Fruit fly (Drosophila melanogaster) whole organism, embryonic: ENCODE results near the gene SkpA.

Source experiments
- Adf1 ChIP-seq: fragments of 200-800 bp; sonication (Bioruptor generic); IDR thresholded peaks from 2 replicates; pipeline ENCODE4 v1.3.6; 2022; ENCODE audit warnings: missing biosample characterization, missing genetic modification characterization
- Aef1 ChIP-seq: fragments of 200-800 bp; sonication (Bioruptor generic); IDR thresholded peaks from 3 replicates; pipeline ENCODE4 v1.3.6; 2022; ENCODE audit warnings: missing biosample characterization, missing genetic modification characterization
- CG14965 ChIP-seq: fragments of 200-800 bp; sonication (Bioruptor generic); optimal IDR thresholded peaks from 2 replicates; lab custom pipeline; 2016; ENCODE audit warnings: missing biosample characterization, missing genetic modification characterization, borderline replicate concordance
- CG15479 ChIP-seq: fragments of 200-800 bp; sonication (Bioruptor generic); optimal IDR thresholded peaks from 3 replicates; lab custom pipeline; 2019; ENCODE audit warnings: missing biosample characterization, mild to moderate bottlenecking, missing genetic modification characterization, moderate library complexity
- CG18476 ChIP-seq: fragments of 200-800 bp; sonication (Bioruptor generic); optimal IDR thresholded peaks from 2 replicates; lab custom pipeline; 2016; ENCODE audit warnings: missing biosample characterization, mild to moderate bottlenecking, missing genetic modification characterization
- CG2129 ChIP-seq: fragments of 200-800 bp; sonication (Bioruptor generic); IDR thresholded peaks from 2 replicates; pipeline ENCODE4 v1.3.6; 2022; ENCODE audit warnings: missing biosample characterization, missing genetic modification characterization; ENCODE audit not compliant: partially characterized antibody
- CG2875 ChIP-seq: fragments of 200-800 bp; sonication (Bioruptor generic); optimal IDR thresholded peaks from 2 replicates; lab custom pipeline; 2017; ENCODE audit warnings: missing biosample characterization, mild to moderate bottlenecking, missing genetic modification characterization, missing genetic modification reagents
- CG3407 ChIP-seq: fragments of 200-800 bp; sonication (Bioruptor generic); optimal IDR thresholded peaks from 2 replicates; lab custom pipeline; 2018; ENCODE audit warnings: missing biosample characterization, mild to moderate bottlenecking, missing genetic modification characterization
- CG34376 ChIP-seq: fragments of 200-800 bp; sonication (Bioruptor generic); optimal IDR thresholded peaks from 2 replicates; lab custom pipeline; 2018; ENCODE audit warnings: missing biosample characterization, mild to moderate bottlenecking, missing genetic modification characterization
- CG3995 ChIP-seq: fragments of 200-800 bp; sonication (Bioruptor generic); optimal IDR thresholded peaks from 3 replicates; lab custom pipeline; 2016; ENCODE audit warnings: missing biosample characterization, missing genetic modification characterization
- CG4360 ChIP-seq: fragments of 200-800 bp; sonication (Bioruptor generic); IDR thresholded peaks from 2 replicates; pipeline ENCODE4 v1.3.6; 2022; ENCODE audit warnings: missing biosample characterization, missing genetic modification characterization
- CG4730 ChIP-seq: fragments of 200-800 bp; sonication (Bioruptor generic); IDR thresholded peaks from 2 replicates; pipeline ENCODE4 v1.3.6; 2022; ENCODE audit warnings: missing biosample characterization, missing genetic modification characterization
- CG7745 ChIP-seq: fragments of 200-800 bp; sonication (Bioruptor generic); optimal IDR thresholded peaks from 2 replicates; lab custom pipeline; 2018; ENCODE audit warnings: missing biosample characterization, mild to moderate bottlenecking, missing genetic modification characterization, moderate library complexity
- CG8478 ChIP-seq: fragments of >200 bp; optimal IDR thresholded peaks from 2 replicates; lab custom pipeline; 2018
- CG8924 ChIP-seq: fragments of 200-800 bp; optimal IDR thresholded peaks from 3 replicates; lab custom pipeline; 2019; ENCODE audit warnings: missing biosample characterization, mild to moderate bottlenecking, missing genetic modification characterization, moderate library complexity
- Camta ChIP-seq: fragments of 200-800 bp; sonication (Bioruptor generic); optimal IDR thresholded peaks from 2 replicates; lab custom pipeline; 2016; ENCODE audit warnings: missing biosample characterization, missing genetic modification characterization
- Drgx ChIP-seq: fragments of 200-800 bp; sonication (Bioruptor generic); IDR thresholded peaks from 2 replicates; pipeline ENCODE4 v1.3.6; 2022; ENCODE audit warnings: missing biosample characterization, missing genetic modification characterization
- ERR ChIP-seq: fragments of 200-800 bp; sonication (Bioruptor generic); optimal IDR thresholded peaks from 2 replicates; lab custom pipeline; 2016; ENCODE audit warnings: missing biosample characterization, missing genetic modification characterization
- HLH54F ChIP-seq: fragments of 200-800 bp; sonication (Bioruptor generic); optimal IDR thresholded peaks from 3 replicates; lab custom pipeline; 2016; ENCODE audit warnings: missing biosample characterization, missing genetic modification characterization
- Oaz ChIP-seq: fragments of 200-800 bp; sonication (Bioruptor generic); IDR thresholded peaks from 2 replicates; pipeline ENCODE4 v1.3.6; 2022; ENCODE audit warnings: missing biosample characterization, missing genetic modification characterization
- Pdp1 ChIP-seq, 2 experiments: fragments of 200-800 bp; sonication (Bioruptor generic); optimal IDR thresholded peaks; 3 replicates each; lab custom pipeline; 2016; ENCODE audit warnings: missing biosample characterization in 2 of 2, missing genetic modification characterization in 2 of 2, mild to moderate bottlenecking in 1 of 2, moderate library complexity in 1 of 2
- Ravus ChIP-seq: fragments of 200-800 bp; sonication (Bioruptor generic); IDR thresholded peaks from 2 replicates; pipeline ENCODE4 v1.3.6; 2022; ENCODE audit warnings: missing biosample characterization, missing genetic modification characterization
- Sin3A ChIP-seq: fragments of >200 bp; optimal IDR thresholded peaks from 2 replicates; lab custom pipeline; 2018
- Spps ChIP-seq: fragments of 200-800 bp; sonication (Bioruptor generic); optimal IDR thresholded peaks from 2 replicates; lab custom pipeline; 2018; ENCODE audit warnings: missing biosample characterization, mild to moderate bottlenecking, missing genetic modification characterization
- Sry-β ChIP-seq: fragments of 200-800 bp; sonication (Bioruptor generic); optimal IDR thresholded peaks from 2 replicates; lab custom pipeline; 2018; ENCODE audit warnings: missing biosample characterization, mild to moderate bottlenecking, missing genetic modification characterization, moderate library complexity
- TFAM ChIP-seq: fragments of 200-800 bp; sonication (Bioruptor generic); optimal IDR thresholded peaks from 2 replicates; lab custom pipeline; 2017; ENCODE audit warnings: missing biosample characterization, missing genetic modification characterization, inconsistent platforms
- Tbp ChIP-seq: fragments of >200 bp; optimal IDR thresholded peaks from 2 replicates; lab custom pipeline; 2018; ENCODE audit warnings: missing biosample characterization, missing genetic modification characterization
- Trl ChIP-seq, 3 experiments: fragments of >200 bp in 2 of 3; fragments of 200-800 bp in 1 of 3; sonication (Bioruptor generic) in 1 of 3; optimal IDR thresholded peaks; 2 replicates in 1 of 3; 3 replicates in 2 of 3; lab custom pipeline; 2016 to 2017; ENCODE audit warnings: missing biosample characterization in 1 of 3, missing genetic modification characterization in 1 of 3
- ac ChIP-seq: fragments of 200-800 bp; sonication (Bioruptor generic); optimal IDR thresholded peaks from 3 replicates; lab custom pipeline; 2017; ENCODE audit warnings: missing biosample characterization, mild to moderate bottlenecking, missing genetic modification characterization
- cg ChIP-seq: fragments of 200-800 bp; sonication (Bioruptor generic); optimal IDR thresholded peaks from 3 replicates; lab custom pipeline; 2019; ENCODE audit warnings: missing biosample characterization, mild to moderate bottlenecking, missing genetic modification characterization, moderate library complexity
- chinmo ChIP-seq: fragments of 200-800 bp; sonication (Bioruptor generic); IDR thresholded peaks from 4 replicates; pipeline ENCODE4 v1.3.6; 2022; ENCODE audit warnings: missing biosample characterization, missing genetic modification characterization; ENCODE audit not compliant: partially characterized antibody
- chm ChIP-seq: fragments of 200-800 bp; sonication (Bioruptor generic); IDR thresholded peaks from 2 replicates; pipeline ENCODE4 v1.3.6; 2022; ENCODE audit warnings: missing biosample characterization, missing genetic modification characterization
- cwo ChIP-seq: fragments of 200-800 bp; sonication (Bioruptor generic); optimal IDR thresholded peaks from 3 replicates; lab custom pipeline; 2017; ENCODE audit warnings: missing biosample characterization, missing genetic modification characterization, mild to moderate bottlenecking, moderate library complexity, missing genetic modification reagents
- disco-r ChIP-seq: fragments of 200-800 bp; sonication (Bioruptor generic); optimal IDR thresholded peaks from 2 replicates; lab custom pipeline; 2016; ENCODE audit warnings: missing biosample characterization, missing genetic modification characterization
- ewg ChIP-seq: fragments of 200-800 bp; sonication (Bioruptor generic); optimal IDR thresholded peaks from 3 replicates; lab custom pipeline; 2017; ENCODE audit warnings: mild to moderate bottlenecking, missing biosample characterization, missing genetic modification reagents, missing genetic modification characterization
- ken ChIP-seq: fragments of 200-800 bp; sonication (Bioruptor generic); IDR thresholded peaks from 3 replicates; pipeline ENCODE4 v1.3.6; 2022; ENCODE audit warnings: missing biosample characterization, missing genetic modification characterization
- nerfin-1 ChIP-seq: fragments of 200-800 bp; sonication (Bioruptor generic); optimal IDR thresholded peaks from 3 replicates; lab custom pipeline; 2019; ENCODE audit warnings: missing biosample characterization, mild to moderate bottlenecking, missing genetic modification characterization, moderate library complexity
- nom ChIP-seq: fragments of 200-800 bp; sonication (Bioruptor generic); optimal IDR thresholded peaks from 2 replicates; lab custom pipeline; 2017; ENCODE audit warnings: missing biosample characterization, missing genetic modification characterization, mild to moderate bottlenecking, moderate library complexity, missing genetic modification reagents
- pros ChIP-seq: fragments of 200-800 bp; sonication (Bioruptor generic); optimal IDR thresholded peaks from 3 replicates; lab custom pipeline; 2019; ENCODE audit warnings: missing biosample characterization, mild to moderate bottlenecking, missing genetic modification characterization, moderate library complexity
- psq ChIP-seq: fragments of 200-800 bp; sonication (Bioruptor generic); optimal IDR thresholded peaks from 2 replicates; lab custom pipeline; 2017; ENCODE audit warnings: missing biosample characterization, missing genetic modification characterization
- pum ChIP-seq: fragments of 200-800 bp; sonication (Bioruptor generic); optimal IDR thresholded peaks from 2 replicates; lab custom pipeline; 2016; ENCODE audit warnings: missing biosample characterization, missing genetic modification characterization
- sens ChIP-seq: fragments of 200-800 bp; sonication (Bioruptor generic); peaks from one replicate; lab custom pipeline; 2016; ENCODE audit warnings: missing biosample characterization, missing genetic modification characterization
- sim ChIP-seq: fragments of 200-800 bp; sonication (Bioruptor generic); IDR thresholded peaks from 2 replicates; pipeline ENCODE4 v1.3.6; 2022; ENCODE audit warnings: missing biosample characterization, missing genetic modification characterization
- sqz ChIP-seq: fragments of 200-800 bp; sonication (Bioruptor generic); optimal IDR thresholded peaks from 3 replicates; lab custom pipeline; 2018; ENCODE audit warnings: missing biosample characterization, mild to moderate bottlenecking, missing genetic modification characterization
- sr ChIP-seq: fragments of 200-800 bp; sonication (Bioruptor generic); IDR thresholded peaks from 3 replicates; pipeline ENCODE4 v1.3.6; 2022; ENCODE audit warnings: missing biosample characterization, missing genetic modification characterization
- tgo ChIP-seq: fragments of 200-800 bp; sonication (Bioruptor generic); IDR thresholded peaks from 3 replicates; pipeline ENCODE4 v1.3.6; 2022; ENCODE audit warnings: missing biosample characterization, missing genetic modification characterization
- zf30C ChIP-seq: fragments of 200-800 bp; sonication (Bioruptor generic); optimal IDR thresholded peaks from 3 replicates; lab custom pipeline; 2018; ENCODE audit warnings: missing biosample characterization, mild to moderate bottlenecking, missing genetic modification characterization
- zfh1 ChIP-seq: fragments of 200-800 bp; sonication (Bioruptor generic); IDR thresholded peaks from 3 replicates; pipeline ENCODE4 v1.3.6; 2022; ENCODE audit warnings: missing biosample characterization, missing genetic modification characterization

The SkpA gene

dm6 chrX:686437-686972 lies 30.6 kb downstream of the SkpA start, which contains the start of gene sdk (continued):
- peak; percentile 79 for TF ChIP-seq Aef1 (GFP tag; lab: Robert Waterston, UW)
- TF ChIP-seq ERR (GFP tag; lab: Kevin White, UChicago) = peak; percentile 88
- peak; percentile 89 for TF ChIP-seq CG8924
- peak; percentile 64; the same call in 1 of the 2 replicates for TF ChIP-seq sim (GFP tag; lab: Robert Waterston, UW)
- peak; percentile 80 for TF ChIP-seq CG18476 (GFP tag; lab: Kevin White, UChicago)
- TF ChIP-seq CG3995 = peak; percentile 34
- no peak for TF ChIP-seq Tbp (GFP tag; lab: Kevin White, UChicago)
- peak; percentile 79 for TF ChIP-seq chm (GFP tag; lab: Robert Waterston, UW)
- peak; percentile 90 for TF ChIP-seq ewg (GFP tag; lab: Kevin White, UChicago)
- peak; percentile 80 for TF ChIP-seq ken (GFP tag; lab: Robert Waterston, UW)
- peak; percentile 91 for TF ChIP-seq cwo

dm6 chrX:687330-688078 lies 31.6 kb downstream of the SkpA start:
- no peak for TF ChIP-seq CG34376 (GFP tag; lab: Kevin White, UChicago)
- no peak for TF ChIP-seq TFAM (GFP tag; lab: Kevin White, UChicago)
- TF ChIP-seq Adf1 (GFP tag; lab: Robert Waterston, UW) = peak; percentile 93
- no peak for TF ChIP-seq CG2875 (GFP tag; lab: Kevin White, UChicago)
- TF ChIP-seq CG15479 (GFP tag; lab: Kevin White, UChicago) = no peak
- TF ChIP-seq nom (GFP tag; lab: Kevin White, UChicago) = peak; percentile 67
- TF ChIP-seq zfh1 (GFP tag; lab: Robert Waterston, UW) = 0 out of 3 replicates have a peak, but pooled peaks have one; percentile 4
- peak; percentile 33 for TF ChIP-seq pros (GFP tag; lab: Kevin White, UChicago)
- peak; percentile 34 for TF ChIP-seq sqz (GFP tag; lab: Kevin White, UChicago)
- no peak for TF ChIP-seq CG3407 (GFP tag; lab: Kevin White, UChicago)
- TF ChIP-seq Ravus (GFP tag; lab: Robert Waterston, UW) = no peak
- TF ChIP-seq zf30C (GFP tag; lab: Kevin White, UChicago) = no peak
- TF ChIP-seq Spps (tag; lab: Kevin White, UChicago) = no peak
- peak; percentile 55 for TF ChIP-seq psq (GFP tag; lab: Kevin White, UChicago)
- TF ChIP-seq Trl (optimal IDR thresholded peaks at IDR 0.05; lab: Kevin White, UChicago) = peak; percentile 67 to 86
- no peak for TF ChIP-seq Trl (GFP tag; optimal IDR thresholded peaks at IDR 0.05; lab: Kevin White, UChicago)
- TF ChIP-seq nerfin-1 (tag; lab: Kevin White, UChicago) = no peak
- no peak for TF ChIP-seq CG14965 (GFP tag; lab: Kevin White, UChicago)
- 0 out of 2 replicates have a peak, but pooled peaks have one; percentile 36 for TF ChIP-seq Drgx (GFP tag; lab: Robert Waterston, UW)
- peak; percentile 81 for TF ChIP-seq sens (GFP tag; lab: Kevin White, UChicago)
- TF ChIP-seq disco-r (GFP tag; lab: Kevin White, UChicago) = no peak
- no peak for TF ChIP-seq sr (GFP tag; lab: Robert Waterston, UW)
- TF ChIP-seq Oaz (GFP tag; lab: Robert Waterston, UW) = no peak
- TF ChIP-seq ac (GFP tag; lab: Kevin White, UChicago) = peak; percentile 67
- TF ChIP-seq Camta (GFP tag; lab: Kevin White, UChicago) = no peak
- TF ChIP-seq CG4360 (GFP tag; lab: Robert Waterston, UW) = peak; percentile 83
- peak; percentile 67; the same call in 1 of the 4 replicates for TF ChIP-seq chinmo
- no peak for TF ChIP-seq CG4730 (GFP tag; lab: Robert Waterston, UW)
- TF ChIP-seq Sry-β (GFP tag; lab: Kevin White, UChicago) = no peak
- TF ChIP-seq CG8478 = no peak
- no peak for TF ChIP-seq CG2129
- no peak for TF ChIP-seq HLH54F (GFP tag; lab: Kevin White, UChicago)
- no peak for TF ChIP-seq tgo (GFP tag; lab: Robert Waterston, UW)
- TF ChIP-seq Sin3A (lab: Kevin White, UChicago) = no peak
- TF ChIP-seq CG7745 (tag; lab: Kevin White, UChicago) = no peak
- TF ChIP-seq Pdp1 (GFP tag; optimal IDR thresholded peaks at IDR 0.05; lab: Kevin White, UChicago) = peak in 1 of 2 experiments; percentile 55
- peak; percentile 62 for TF ChIP-seq cg (GFP tag; lab: Kevin White, UChicago)
- TF ChIP-seq pum (GFP tag; lab: Kevin White, UChicago) = no peak
